Worm (Caenorhabditis elegans) whole organism, young adult: ENCODE measurements around the gene unc-103.

Experiments used
- F23B12.7 ChIP-seq: sonication (generic microtip); optimal IDR thresholded peaks from 2 replicates; lab custom pipeline; 2017; ENCODE audit warnings: missing genetic modification characterization, mild to moderate bottlenecking, missing compliant biosample characterization, antibody characterized with exemption, moderate library complexity; ENCODE audit not compliant: insufficient read depth
- F57A8.1 ChIP-seq: fragments of 200-800 bp; sonication (Bioruptor generic); optimal IDR thresholded peaks from 2 replicates; lab custom pipeline; 2018; ENCODE audit warnings: mild to moderate bottlenecking, missing genetic modification characterization, moderate library complexity, missing compliant biosample characterization
- F57C9.4 ChIP-seq: sonication (generic microtip); optimal IDR thresholded peaks from 2 replicates; lab custom pipeline; 2017; ENCODE audit warnings: mild to moderate bottlenecking, missing genetic modification characterization, missing compliant biosample characterization
- K12H6.12 ChIP-seq: fragments of 200-800 bp; sonication (Bioruptor generic); optimal IDR thresholded peaks from 2 replicates; lab custom pipeline; 2018; ENCODE audit warnings: mild to moderate bottlenecking, missing genetic modification characterization, missing compliant biosample characterization
- Y67H2A.10 ChIP-seq: fragments of 200-800 bp; sonication (Bioruptor generic); conservative IDR thresholded peaks from 2 replicates; pipeline ENCODE4 v1.3.6; 2022; ENCODE audit warnings: missing genetic modification reagents, missing genetic modification characterization, missing compliant biosample characterization
- Y95B8A.8 ChIP-seq: fragments of 200-800 bp; sonication (Bioruptor generic); IDR thresholded peaks from 2 replicates; pipeline ENCODE4 v1.3.6; 2022; ENCODE audit warnings: missing genetic modification reagents, missing genetic modification characterization, missing compliant biosample characterization
- ZK185.1 ChIP-seq: sonication (generic microtip); optimal IDR thresholded peaks from 2 replicates; lab custom pipeline; 2016; ENCODE audit warnings: mild to moderate bottlenecking, missing genetic modification characterization, missing compliant biosample characterization; ENCODE audit not compliant: poor library complexity, severe bottlenecking
- aptf-3 ChIP-seq: fragments of 200-800 bp; sonication (Bioruptor generic); IDR thresholded peaks from 2 replicates; pipeline ENCODE4 v1.3.6; 2022; ENCODE audit warnings: missing genetic modification characterization, missing compliant biosample characterization
- attf-5 ChIP-seq: fragments of 200-800 bp; sonication (Bioruptor generic); optimal IDR thresholded peaks from 2 replicates; lab custom pipeline; 2018; ENCODE audit warnings: mild to moderate bottlenecking, missing genetic modification characterization, missing compliant biosample characterization
- bed-1 ChIP-seq: fragments of 200-800 bp; sonication (Bioruptor generic); IDR thresholded peaks from 2 replicates; pipeline ENCODE4 v1.3.6; 2022; ENCODE audit warnings: missing genetic modification reagents, missing genetic modification characterization, missing compliant biosample characterization
- bed-2 ChIP-seq: fragments of 200-800 bp; sonication (Bioruptor generic); IDR thresholded peaks from 2 replicates; pipeline ENCODE4 v1.3.6; 2022; ENCODE audit warnings: missing genetic modification reagents, missing genetic modification characterization, missing compliant biosample characterization
- ceh-27 ChIP-seq: fragments of 200-800 bp; sonication (Bioruptor generic); optimal IDR thresholded peaks from 2 replicates; lab custom pipeline; 2018; ENCODE audit warnings: mild to moderate bottlenecking, missing genetic modification characterization, moderate library complexity, missing compliant biosample characterization
- dox-1 ChIP-seq: fragments of 200-800 bp; sonication (Bioruptor generic); IDR thresholded peaks from 2 replicates; pipeline ENCODE4 v1.3.6; 2022; ENCODE audit warnings: missing genetic modification reagents, missing genetic modification characterization, missing compliant biosample characterization
- dpl-1 ChIP-seq: fragments of 150-350 bp; optimal IDR thresholded peaks from 2 replicates; lab custom pipeline; 2014; ENCODE audit warnings: missing biosample characterization, missing genetic modification reagents, missing genetic modification characterization
- efl-1 ChIP-seq: fragments of 150-350 bp; optimal IDR thresholded peaks from 2 replicates; lab custom pipeline; 2014; ENCODE audit warnings: missing biosample characterization, missing genetic modification reagents, missing genetic modification characterization
- egrh-3 ChIP-seq: fragments of 200-800 bp; sonication (Bioruptor generic); IDR thresholded peaks from 2 replicates; pipeline ENCODE4 v1.3.6; 2022; ENCODE audit warnings: missing genetic modification reagents, missing genetic modification characterization, missing compliant biosample characterization
- ets-4 ChIP-seq: fragments of 200-800 bp; sonication (Bioruptor generic); optimal IDR thresholded peaks from 2 replicates; lab custom pipeline; 2018; ENCODE audit warnings: mild to moderate bottlenecking, missing genetic modification characterization, missing compliant biosample characterization
- hmg-1.2 ChIP-seq: fragments of 200-800 bp; sonication (Bioruptor generic); IDR thresholded peaks from 2 replicates; pipeline ENCODE4 v1.3.6; 2022; ENCODE audit warnings: missing genetic modification reagents, missing genetic modification characterization, missing compliant biosample characterization
- lag-1 ChIP-seq: fragments of 200-800 bp; sonication (Bioruptor generic); IDR thresholded peaks from 2 replicates; pipeline ENCODE4 v1.3.6; 2022; ENCODE audit warnings: missing genetic modification reagents, missing genetic modification characterization, missing compliant biosample characterization
- let-607 ChIP-seq, 2 experiments: fragments of 200-800 bp in 1 of 2; sonication (Bioruptor generic) in 1 of 2; sonication (generic microtip) in 1 of 2; optimal IDR thresholded peaks; 2 replicates each; lab custom pipeline; 2016 to 2018; ENCODE audit warnings: mild to moderate bottlenecking in 2 of 2, missing compliant biosample characterization in 2 of 2, missing genetic modification characterization in 2 of 2, moderate library complexity in 2 of 2, missing genotype in 1 of 2
- lin-26 ChIP-seq: fragments of 200-800 bp; sonication (Bioruptor generic); IDR thresholded peaks from 2 replicates; pipeline ENCODE4 v1.3.6; 2022; ENCODE audit warnings: missing genetic modification reagents, missing genetic modification characterization, missing compliant biosample characterization
- lin-40 ChIP-seq: sonication (generic microtip); optimal IDR thresholded peaks from 2 replicates; lab custom pipeline; 2016; ENCODE audit warnings: missing genetic modification characterization, mild to moderate bottlenecking, missing compliant biosample characterization, missing genotype, missing genetic modification reagents
- lin-54 ChIP-seq: fragments of 200-800 bp; sonication (Bioruptor generic); optimal IDR thresholded peaks from 2 replicates; lab custom pipeline; 2018; ENCODE audit warnings: mild to moderate bottlenecking, missing genetic modification characterization, missing compliant biosample characterization
- lir-1 ChIP-seq: fragments of 200-800 bp; sonication (Bioruptor generic); conservative IDR thresholded peaks from 2 replicates; pipeline ENCODE4 v1.3.6; 2022; ENCODE audit warnings: missing genetic modification reagents, missing genetic modification characterization, missing compliant biosample characterization
- lsl-1 ChIP-seq: fragments of 200-800 bp; sonication (Bioruptor generic); optimal IDR thresholded peaks from 2 replicates; lab custom pipeline; 2018; ENCODE audit warnings: mild to moderate bottlenecking, missing genetic modification characterization, moderate library complexity, missing compliant biosample characterization
- lsy-27 ChIP-seq: sonication (generic microtip); optimal IDR thresholded peaks from 2 replicates; lab custom pipeline; 2017; ENCODE audit warnings: missing genetic modification characterization, mild to moderate bottlenecking, missing compliant biosample characterization, antibody characterized with exemption, missing genotype, borderline replicate concordance; ENCODE audit not compliant: insufficient read depth
- nfya-2 ChIP-seq: fragments of 200-800 bp; sonication (Bioruptor generic); IDR thresholded peaks from 2 replicates; pipeline ENCODE4 v1.3.6; 2022; ENCODE audit warnings: missing genetic modification reagents, missing genetic modification characterization, missing compliant biosample characterization
- nfyb-1 ChIP-seq: fragments of 200-800 bp; sonication (Bioruptor generic); IDR thresholded peaks from 2 replicates; pipeline ENCODE4 v1.3.6; 2022; ENCODE audit warnings: missing genetic modification reagents, missing genetic modification characterization, missing compliant biosample characterization
- nhr-80 ChIP-seq: sonication (generic microtip); optimal IDR thresholded peaks from 2 replicates; lab custom pipeline; 2016; ENCODE audit warnings: missing genetic modification characterization, missing compliant biosample characterization
- repo-1 ChIP-seq: sonication (generic microtip); optimal IDR thresholded peaks from 2 replicates; lab custom pipeline; 2017; ENCODE audit warnings: mild to moderate bottlenecking, missing genetic modification characterization, missing compliant biosample characterization
- sdz-38 ChIP-seq: sonication (generic microtip); optimal IDR thresholded peaks from 2 replicates; lab custom pipeline; 2016; ENCODE audit warnings: missing genotype, missing genetic modification characterization, missing compliant biosample characterization
- snpc-1.3 ChIP-seq: sonication (generic microtip); optimal IDR thresholded peaks from 2 replicates; lab custom pipeline; 2017; ENCODE audit warnings: missing genetic modification characterization, mild to moderate bottlenecking, missing compliant biosample characterization, antibody characterized with exemption, moderate library complexity, missing genotype, missing genetic modification reagents; ENCODE audit not compliant: insufficient read depth
- snpc-3.4 ChIP-seq: sonication (generic microtip); optimal IDR thresholded peaks from 2 replicates; lab custom pipeline; 2017; ENCODE audit warnings: missing genetic modification characterization, mild to moderate bottlenecking, missing compliant biosample characterization, antibody characterized with exemption, moderate library complexity, missing genotype, missing genetic modification reagents
- snpc-4 ChIP-seq, 5 experiments: fragments of 150-350 bp in 1 of 5; sonication (generic microtip) in 4 of 5; optimal IDR thresholded peaks; 2 replicates each; lab custom pipeline; 2014 to 2018; ENCODE audit warnings: missing genetic modification characterization in 5 of 5, missing biosample characterization in 3 of 5, antibody characterized with exemption in 2 of 5, mild to moderate bottlenecking in 2 of 5, missing compliant biosample characterization in 2 of 5, missing genotype in 2 of 5, moderate library complexity in 2 of 5, missing genetic modification reagents in 1 of 5
- tbp1 ChIP-seq: fragments of 200-800 bp; sonication (Bioruptor generic); optimal IDR thresholded peaks from 2 replicates; lab custom pipeline; 2018; ENCODE audit warnings: mild to moderate bottlenecking, missing genetic modification characterization, missing compliant biosample characterization
- unc-62 ChIP-seq: fragments of 150-350 bp; optimal IDR thresholded peaks from 2 replicates; lab custom pipeline; 2014; ENCODE audit warnings: missing biosample characterization, missing genetic modification reagents, missing genetic modification characterization
- zfh-2 ChIP-seq: fragments of 200-800 bp; sonication (Bioruptor generic); conservative IDR thresholded peaks from 2 replicates; pipeline ENCODE4 v1.3.6; 2022; ENCODE audit warnings: missing genetic modification reagents, missing genetic modification characterization, missing compliant biosample characterization
- ztf-3 ChIP-seq: fragments of 200-800 bp; sonication (Bioruptor generic); optimal IDR thresholded peaks from 2 replicates; lab custom pipeline; 2018; ENCODE audit warnings: mild to moderate bottlenecking, missing genetic modification characterization, missing compliant biosample characterization

unc-103 gene

ce11 chrIII:4131814-4132555 lies 16.8 kb downstream of the unc-103 start:
- TF ChIP-seq lin-40 (tag; lab: Kevin White, UChicago) (no peak), nfyb-1 (peak; percentile 59)

- TF ChIP-seq zfh-2 (GFP tag; lab: Robert Waterston, UW) (peak; percentile 88), repo-1 (tag; lab: Kevin White, UChicago) (no peak), egrh-3 (GFP tag; lab: Robert Waterston, UW) (peak; percentile 58; the same call in 1 of the 2 replicates), lsl-1 (no peak), bed-2 (GFP tag; lab: Robert Waterston, UW) (0 out of 2 replicates have a peak, but pooled peaks have one; percentile 58), lir-1 (GFP tag; lab: Robert Waterston, UW) (no peak)
These were observed 18.9 kb downstream of the unc-103 start for ce11 chrIII:4134059-4134458.

- no peak for TF ChIP-seq Y95B8A.8
- TF ChIP-seq, all 124 proteins: peak for 0
These were observed 22.0 kb downstream of the unc-103 start for ce11 chrIII:4137180-4137579.

- TF ChIP-seq Y67H2A.10 (GFP tag; lab: Robert Waterston, UW) (no peak), nfyb-1 (0 out of 2 replicates have a peak, but pooled peaks have one; percentile 40), snpc-3.4 (no peak), Y95B8A.8 (no peak), nhr-80 (tag; lab: Kevin White, UChicago) (no peak)
These were observed 28.0 kb downstream of the unc-103 start for ce11 chrIII:4143170-4143569.

- TF ChIP-seq let-607 (tag; optimal IDR thresholded peaks at IDR 0.05; lab: Kevin White, UChicago) = no peak
- TF ChIP-seq attf-5 = peak; percentile 61
- peak; percentile 80 for TF ChIP-seq efl-1
- TF ChIP-seq lin-54 (GFP tag; lab: Kevin White, UChicago) = peak; percentile 96
- peak; percentile 86 for TF ChIP-seq dpl-1 (GFP tag; lab: Kevin White, UChicago)
- TF ChIP-seq lag-1 (GFP tag; lab: Robert Waterston, UW) = no peak
- TF ChIP-seq ZK185.1 (tag; lab: Kevin White, UChicago) = peak; percentile 33
- TF ChIP-seq F57A8.1 (GFP tag; lab: Kevin White, UChicago) = no peak
- peak; percentile 40 for TF ChIP-seq F23B12.7 (tag; lab: Kevin White, UChicago)
- TF ChIP-seq snpc-4 (GFP tag; optimal IDR thresholded peaks at IDR 0.05; lab: Kevin White, UChicago) = no peak
- TF ChIP-seq snpc-4 (tag; optimal IDR thresholded peaks at IDR 0.05; lab: Kevin White, UChicago) = peak in 3 of 4 experiments; percentile 7 to 39 (median 12)
- no peak for TF ChIP-seq lsy-27 (tag; lab: Kevin White, UChicago)
- TF ChIP-seq bed-1 = no peak
- TF ChIP-seq unc-62 (GFP tag; lab: Kevin White, UChicago) = no peak
- peak; percentile 48 for TF ChIP-seq dox-1 (GFP tag; lab: Robert Waterston, UW)
- no peak for TF ChIP-seq repo-1 (tag; lab: Kevin White, UChicago)
- TF ChIP-seq tbp1 (GFP tag; lab: Kevin White, UChicago) = peak; percentile 38
- peak; percentile 23; the same call in 1 of the 2 replicates for TF ChIP-seq nfyb-1
- peak; percentile 26; the same call in 1 of the 2 replicates for TF ChIP-seq hmg-1.2 (GFP tag; lab: Robert Waterston, UW)
- no peak for TF ChIP-seq nfya-2 (GFP tag; lab: Robert Waterston, UW)
- TF ChIP-seq ceh-27 (GFP tag; lab: Kevin White, UChicago) = peak; percentile 23
- TF ChIP-seq F57C9.4 (tag; lab: Kevin White, UChicago) = no peak
- no peak for TF ChIP-seq sdz-38 (tag; lab: Kevin White, UChicago)
- no peak for TF ChIP-seq lin-26 (GFP tag; lab: Robert Waterston, UW)
- TF ChIP-seq ztf-3 (GFP tag; lab: Kevin White, UChicago) = no peak
- TF ChIP-seq lsl-1 = peak; percentile 74
- peak; percentile 6 for TF ChIP-seq snpc-1.3 (tag; lab: Kevin White, UChicago)
- peak; percentile 28 for TF ChIP-seq K12H6.12 (tag; lab: Kevin White, UChicago)
- TF ChIP-seq aptf-3 = no peak
- no peak for TF ChIP-seq ets-4 (GFP tag; lab: Kevin White, UChicago)
These were observed 35.7 kb downstream of the unc-103 start for ce11 chrIII:4150919-4151318.
